Fruit fly (Drosophila melanogaster) whole organism, wandering third instar larva: ENCODE data around the gene CG42784.

ENCODE experiments used
- CG32264 ChIP-seq: fragments of 200-800 bp; sonication (Bioruptor generic); optimal IDR thresholded peaks from 2 replicates; lab custom pipeline; 2016; ENCODE audit warnings: missing biosample characterization, missing genetic modification characterization
- CrebA ChIP-seq: fragments of 200-800 bp; sonication (Bioruptor generic); optimal IDR thresholded peaks from 2 replicates; lab custom pipeline; 2016; ENCODE audit warnings: missing biosample characterization, mild to moderate bottlenecking, missing genetic modification characterization, borderline replicate concordance
- Dif ChIP-seq: fragments of 200-275, 200-300 bp; sonication (Bioruptor generic); optimal IDR thresholded peaks from 2 replicates; lab custom pipeline; 2018; ENCODE audit warnings: missing biosample characterization, missing genetic modification characterization; ENCODE audit not compliant: partially characterized antibody
- GATAd ChIP-seq: sonication (Bioruptor generic); optimal IDR thresholded peaks from 2 replicates; lab custom pipeline; 2016; ENCODE audit warnings: missing biosample characterization, missing genetic modification characterization
- HLH106 ChIP-seq: fragments of 200-800 bp; optimal IDR thresholded peaks from 3 replicates; lab custom pipeline; 2019; ENCODE audit warnings: missing biosample characterization, mild to moderate bottlenecking, missing genetic modification characterization, moderate library complexity
- Hnf4 ChIP-seq: fragments of 200-800 bp; sonication (Bioruptor generic); optimal IDR thresholded peaks from 2 replicates; lab custom pipeline; 2016; ENCODE audit warnings: missing biosample characterization, mild to moderate bottlenecking, missing genetic modification characterization
- Hr78 ChIP-seq: fragments of >200 bp; optimal IDR thresholded peaks from 2 replicates; lab custom pipeline; 2017; ENCODE audit warnings: missing biosample characterization, missing genetic modification characterization
- Hr83 ChIP-seq: fragments of 200-300 bp; sonication (Bioruptor generic); optimal IDR thresholded peaks from 2 replicates; lab custom pipeline; 2016; ENCODE audit warnings: missing biosample characterization, mild to moderate bottlenecking, missing genetic modification characterization, moderate library complexity; ENCODE audit not compliant: poor library complexity, severe bottlenecking
- Jra ChIP-seq: sonication (Bioruptor generic); optimal IDR thresholded peaks from 2 replicates; lab custom pipeline; 2016; ENCODE audit warnings: missing biosample characterization, missing genetic modification characterization
- N ChIP-seq: fragments of >200 bp; optimal IDR thresholded peaks from 2 replicates; lab custom pipeline; 2018; ENCODE audit warnings: missing biosample characterization, missing external identifiers, missing genetic modification characterization
- OdsH ChIP-seq: fragments of 200-800 bp; sonication (Bioruptor generic); optimal IDR thresholded peaks from 2 replicates; lab custom pipeline; 2016; ENCODE audit warnings: missing biosample characterization, mild to moderate bottlenecking, missing genetic modification characterization
- Sp1 ChIP-seq: fragments of 200-800 bp; sonication (Bioruptor generic); optimal IDR thresholded peaks from 3 replicates; lab custom pipeline; 2019; ENCODE audit warnings: missing biosample characterization, mild to moderate bottlenecking, missing genetic modification characterization, moderate library complexity
- Vsx2 ChIP-seq: fragments of 200-300, 225-300 bp; sonication (Bioruptor generic); optimal IDR thresholded peaks from 2 replicates; lab custom pipeline; 2018; ENCODE audit warnings: missing biosample characterization, missing genetic modification characterization; ENCODE audit not compliant: partially characterized antibody
- br ChIP-seq: fragments of 200-800 bp; sonication (Bioruptor generic); optimal IDR thresholded peaks from 2 replicates; lab custom pipeline; 2016; ENCODE audit warnings: missing biosample characterization, missing genetic modification characterization
- brk ChIP-seq: fragments of 200-800 bp; sonication (Bioruptor generic); optimal IDR thresholded peaks from 2 replicates; lab custom pipeline; 2016; ENCODE audit warnings: missing biosample characterization, mild to moderate bottlenecking, missing genetic modification characterization
- dmrt93B ChIP-seq: fragments of 200-800 bp; sonication (Bioruptor generic); optimal IDR thresholded peaks from 2 replicates; lab custom pipeline; 2018; ENCODE audit warnings: missing biosample characterization, mild to moderate bottlenecking, missing genetic modification characterization
- dsf ChIP-seq: sonication (Bioruptor generic); optimal IDR thresholded peaks from 2 replicates; lab custom pipeline; 2016; ENCODE audit warnings: missing biosample characterization, missing genetic modification characterization, borderline replicate concordance
- ey ChIP-seq: fragments of 200-800 bp; sonication (Bioruptor generic); optimal IDR thresholded peaks from 2 replicates; lab custom pipeline; 2016; ENCODE audit warnings: missing biosample characterization, missing genetic modification characterization
- foxo ChIP-seq, 2 experiments: fragments of 200-800 bp; sonication (Bioruptor generic); optimal IDR thresholded peaks; 2 replicates in 1 of 2; 3 replicates in 1 of 2; lab custom pipeline; 2016 to 2017; ENCODE audit warnings: missing biosample characterization in 2 of 2, missing genetic modification characterization in 2 of 2
- fru ChIP-seq: fragments of 200-800 bp; sonication (Bioruptor generic); optimal IDR thresholded peaks from 3 replicates; lab custom pipeline; 2016; ENCODE audit warnings: missing biosample characterization, mild to moderate bottlenecking, missing genetic modification characterization
- h ChIP-seq: fragments of 200-800 bp; sonication (Bioruptor generic); optimal IDR thresholded peaks from 3 replicates; lab custom pipeline; 2016; ENCODE audit warnings: missing biosample characterization, mild to moderate bottlenecking, missing genetic modification characterization
- jim ChIP-seq: fragments of 175-275, 200-325 bp; sonication (Bioruptor generic); optimal IDR thresholded peaks from 2 replicates; lab custom pipeline; 2016; ENCODE audit warnings: missing biosample characterization, mild to moderate bottlenecking, missing genetic modification characterization
- lola ChIP-seq: fragments of >200 bp; optimal IDR thresholded peaks from 2 replicates; lab custom pipeline; 2017; ENCODE audit warnings: missing biosample characterization, missing genetic modification characterization
- rgr ChIP-seq: fragments of 200-800 bp; sonication (Bioruptor generic); optimal IDR thresholded peaks from 3 replicates; lab custom pipeline; 2016; ENCODE audit warnings: missing biosample characterization, mild to moderate bottlenecking, missing genetic modification characterization
- sage ChIP-seq: fragments of 200-800 bp; sonication (Bioruptor generic); optimal IDR thresholded peaks from 2 replicates; lab custom pipeline; 2016; ENCODE audit warnings: missing biosample characterization, mild to moderate bottlenecking, missing genetic modification characterization
- sv ChIP-seq: fragments of 200-800 bp; sonication (Bioruptor generic); optimal IDR thresholded peaks from 3 replicates; lab custom pipeline; 2016; ENCODE audit warnings: missing biosample characterization, missing genetic modification characterization
- tai ChIP-seq: sonication (Bioruptor generic); optimal IDR thresholded peaks from 2 replicates; lab custom pipeline; 2016; ENCODE audit warnings: missing biosample characterization, missing genetic modification characterization
- woc ChIP-seq: sonication (Bioruptor generic); optimal IDR thresholded peaks from 2 replicates; lab custom pipeline; 2016; ENCODE audit warnings: missing biosample characterization, mild to moderate bottlenecking, missing genetic modification characterization

The CG42784 gene

dm6 chr2L:13529675-13530074 lies 114.4 kb downstream of the CG42784 start, which contains the start of gene CG33642:
TSS of gene CG33642 (plus strand) at chr2L:13529975.
- TF ChIP-seq Hr78 (GFP tag; lab: Kevin White, UChicago) = no peak
- no peak for TF ChIP-seq h (GFP tag; lab: Kevin White, UChicago)
- no peak for TF ChIP-seq Vsx2 (GFP tag; lab: Kevin White, UChicago)

dm6 chr2L:13530774-13531173 lies 115.5 kb downstream of the CG42784 start, which contains the start of gene CG33643:
TSS of gene CG33643 (plus strand) at chr2L:13531074.
- no peak for TF ChIP-seq N (GFP tag; lab: Kevin White, UChicago)
- no peak for TF ChIP-seq jim (GFP tag; lab: Kevin White, UChicago)
- no peak for TF ChIP-seq foxo (GFP tag; optimal IDR thresholded peaks at IDR 0.05; lab: Kevin White, UChicago)
- TF ChIP-seq Dif (GFP tag; lab: Kevin White, UChicago) = no peak
- TF ChIP-seq sage (GFP tag; lab: Kevin White, UChicago) = no peak
- no peak for TF ChIP-seq brk (GFP tag; lab: Kevin White, UChicago)
- TF ChIP-seq Jra (GFP tag; lab: Kevin White, UChicago) = no peak
- TF ChIP-seq GATAd (GFP tag; lab: Kevin White, UChicago) = no peak
- no peak for TF ChIP-seq h (GFP tag; lab: Kevin White, UChicago)
- TF ChIP-seq Sp1 = no peak
- no peak for TF ChIP-seq Hr83 (GFP tag; lab: Kevin White, UChicago)
- TF ChIP-seq sv = no peak
- TF ChIP-seq rgr (GFP tag; lab: Kevin White, UChicago) = no peak
- no peak for TF ChIP-seq Hnf4 (GFP tag; lab: Kevin White, UChicago)
- TF ChIP-seq CrebA = no peak
- no peak for TF ChIP-seq br (GFP tag; lab: Kevin White, UChicago)
- TF ChIP-seq CG32264 = no peak

- TF ChIP-seq jim (GFP tag; lab: Kevin White, UChicago) (no peak), N (GFP tag; lab: Kevin White, UChicago) (no peak), Hnf4 (GFP tag; lab: Kevin White, UChicago) (no peak), OdsH (GFP tag; lab: Kevin White, UChicago) (no peak), Hr78 (GFP tag; lab: Kevin White, UChicago) (no peak), tai (no peak), ey (no peak)
Observed at dm6 chr2L:13531785-13532184, 116.6 kb downstream of the CG42784 start, which contains the start of gene CG33644. TSS of gene CG33644 (plus strand) at chr2L:13532085.

dm6 chr2L:13532524-13532923 lies 117.3 kb downstream of the CG42784 start, which contains the start of gene CG33645:
TSS of gene CG33645 (plus strand) at chr2L:13532824.
- TF ChIP-seq Hr78 (GFP tag; lab: Kevin White, UChicago) = no peak
- TF ChIP-seq brk (GFP tag; lab: Kevin White, UChicago) = no peak
- TF ChIP-seq sage (GFP tag; lab: Kevin White, UChicago) = no peak
- no peak for TF ChIP-seq Vsx2 (GFP tag; lab: Kevin White, UChicago)
- TF ChIP-seq tai = no peak

- TF ChIP-seq br (GFP tag; lab: Kevin White, UChicago) (no peak), fru (GFP tag; lab: Kevin White, UChicago) (no peak), sage (GFP tag; lab: Kevin White, UChicago) (no peak), dmrt93B (GFP tag; lab: Kevin White, UChicago) (no peak), lola (GFP tag; lab: Kevin White, UChicago) (no peak), Sp1 (no peak), jim (GFP tag; lab: Kevin White, UChicago) (no peak), woc (no peak), dsf (GFP tag; lab: Kevin White, UChicago) (no peak), HLH106 (tag; lab: Kevin White, UChicago) (no peak), Jra (GFP tag; lab: Kevin White, UChicago) (no peak)
Observed at dm6 chr2L:13535678-13536077, 120.4 kb downstream of the CG42784 start, which contains the start of gene CG15638. TSS of gene CG15638 (minus strand) at chr2L:13535778.

- no peak for TF ChIP-seq HLH106 (tag; lab: Kevin White, UChicago)
- TF ChIP-seq CG32264 = no peak
Observed at dm6 chr2L:13540704-13541103, 125.5 kb downstream of the CG42784 start, which contains the start of gene CG16852. TSS of gene CG16852 (plus strand) at chr2L:13540751.
